Worm (Caenorhabditis elegans) whole organism, late embryonic: Measurements from ENCODE around the gene prdx-6.

ENCODE experiments used
- ama-1 ChIP-seq: fragments of 150-350 bp; optimal IDR thresholded peaks from 2 replicates; lab custom pipeline; 2014
- ceh-22 ChIP-seq: sonication (generic microtip); optimal IDR thresholded peaks from 2 replicates; lab custom pipeline; 2017; ENCODE audit warnings: missing biosample characterization, missing genetic modification characterization
- ceh-45 ChIP-seq: fragments of 200-800 bp; sonication (Bioruptor generic); IDR thresholded peaks from 2 replicates; pipeline ENCODE4 v1.3.6; 2022; ENCODE audit warnings: missing genetic modification reagents, missing genetic modification characterization, missing compliant biosample characterization
- ets-4 ChIP-seq: sonication (generic microtip); optimal IDR thresholded peaks from 2 replicates; lab custom pipeline; 2016; ENCODE audit warnings: missing genetic modification characterization, missing compliant biosample characterization
- eyg-1 ChIP-seq: sonication (generic microtip); optimal IDR thresholded peaks from 2 replicates; lab custom pipeline; 2016; ENCODE audit warnings: missing genotype, missing genetic modification characterization, missing compliant biosample characterization
- gmeb-2 ChIP-seq: sonication (generic microtip); optimal IDR thresholded peaks from 2 replicates; lab custom pipeline; 2016; ENCODE audit warnings: missing genetic modification characterization, inconsistent platforms, missing compliant biosample characterization
- hlh-13 ChIP-seq: fragments of 200-800 bp; sonication (Bioruptor generic); optimal IDR thresholded peaks from 2 replicates; lab custom pipeline; 2018; ENCODE audit warnings: mild to moderate bottlenecking, missing genetic modification characterization, missing compliant biosample characterization
- madf-2 ChIP-seq: sonication (generic microtip); optimal IDR thresholded peaks from 2 replicates; lab custom pipeline; 2017; ENCODE audit warnings: missing genetic modification characterization, missing compliant biosample characterization
- mec-3 ChIP-seq: sonication (generic microtip); optimal IDR thresholded peaks from 2 replicates; lab custom pipeline; 2016; ENCODE audit warnings: borderline replicate concordance, missing genetic modification characterization, missing compliant biosample characterization
- pqm-1 ChIP-seq: sonication (generic microtip); optimal IDR thresholded peaks from 2 replicates; lab custom pipeline; 2016; ENCODE audit warnings: missing genetic modification characterization, missing compliant biosample characterization
- rnt-1 ChIP-seq: sonication (generic microtip); optimal IDR thresholded peaks from 2 replicates; lab custom pipeline; 2016; ENCODE audit warnings: missing genetic modification characterization, missing compliant biosample characterization
- sdc-2 ChIP-seq: sonication (generic microtip); optimal IDR thresholded peaks from 2 replicates; lab custom pipeline; 2016; ENCODE audit warnings: missing genotype, missing genetic modification characterization, missing compliant biosample characterization

DNA sequence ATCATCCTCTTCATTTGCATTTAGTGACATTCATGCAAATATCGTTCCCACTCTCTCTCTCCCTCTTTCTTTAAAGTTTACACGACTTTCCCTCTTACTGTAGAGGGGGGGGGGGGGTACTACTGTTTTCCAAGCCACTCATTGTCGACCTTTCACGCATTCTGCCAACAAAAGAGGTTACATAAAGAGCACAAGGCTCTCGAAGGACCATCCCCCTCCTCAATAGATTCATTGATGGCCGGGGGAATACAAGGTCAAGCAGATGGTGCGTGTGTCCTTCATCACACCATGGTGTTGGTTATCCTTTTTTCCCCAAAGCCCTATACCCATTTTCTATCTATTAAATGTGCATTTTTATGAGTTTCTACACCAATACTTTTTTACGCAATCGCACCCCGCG is 45.4 kb upstream of the prdx-6 start:
- TF ChIP-seq ama-1, result no peak
- TF ChIP-seq ets-4 (tag; lab: Kevin White, UChicago), result no peak
- TF ChIP-seq hlh-13, result no peak
- TF ChIP-seq gmeb-2 (tag; lab: Kevin White, UChicago), result no peak
- TF ChIP-seq ceh-45 (GFP tag; lab: Robert Waterston, UW), result no peak
- peak; percentile 9 for TF ChIP-seq eyg-1
- TF ChIP-seq rnt-1, result no peak
- TF ChIP-seq pqm-1, result no peak
- no peak for TF ChIP-seq ceh-22 (tag; lab: Kevin White, UChicago)
- no peak for TF ChIP-seq madf-2
- no peak for TF ChIP-seq sdc-2 (tag; lab: Kevin White, UChicago)
- TF ChIP-seq mec-3 (tag; lab: Kevin White, UChicago), result no peak
